Fruit fly (Drosophila melanogaster) whole organism, embryonic: ENCODE measurements around the gene Ae2.

Experiments
- CG4328 ChIP-seq: fragments of 200-800 bp; sonication (Bioruptor generic); optimal IDR thresholded peaks from 3 replicates; lab custom pipeline; 2017; ENCODE audit warnings: missing biosample characterization, missing genetic modification reagents, missing genetic modification characterization
- CG4404 ChIP-seq: fragments of 200-800 bp; sonication (Bioruptor generic); IDR thresholded peaks from 2 replicates; pipeline ENCODE4 v1.3.6; 2022; ENCODE audit warnings: missing biosample characterization, missing genetic modification characterization
- CG8924 ChIP-seq: fragments of 200-800 bp; optimal IDR thresholded peaks from 3 replicates; lab custom pipeline; 2019; ENCODE audit warnings: missing biosample characterization, mild to moderate bottlenecking, missing genetic modification characterization, moderate library complexity
- Hr51 ChIP-seq, 2 experiments: fragments of 200-800 bp; sonication (Bioruptor generic); optimal IDR thresholded peaks; 2 replicates in 1 of 2; 3 replicates in 1 of 2; lab custom pipeline; 2016 to 2018; ENCODE audit warnings: missing biosample characterization in 2 of 2, missing genetic modification characterization in 2 of 2, mild to moderate bottlenecking in 1 of 2, moderate library complexity in 1 of 2
- Poxn ChIP-seq: fragments of 200-800 bp; sonication (Bioruptor generic); IDR thresholded peaks from 2 replicates; pipeline ENCODE4 v1.3.6; 2022; ENCODE audit warnings: missing biosample characterization, missing genetic modification characterization
- dmrt99B ChIP-seq: fragments of 200-800 bp; sonication (Bioruptor generic); optimal IDR thresholded peaks from 2 replicates; lab custom pipeline; 2018; ENCODE audit warnings: missing biosample characterization, mild to moderate bottlenecking, missing genetic modification characterization, moderate library complexity
- fu2 ChIP-seq: fragments of 200-800 bp; sonication (Bioruptor generic); optimal IDR thresholded peaks from 2 replicates; lab custom pipeline; 2016; ENCODE audit warnings: missing biosample characterization, missing genetic modification characterization
- mld ChIP-seq: fragments of 200-800 bp; sonication (Bioruptor generic); IDR thresholded peaks from 3 replicates; pipeline ENCODE4 v1.3.6; 2022; ENCODE audit warnings: missing biosample characterization, missing genetic modification characterization; ENCODE audit not compliant: partially characterized antibody

dm6 chr3L:9751625-9752024 is 11.7 kb upstream of the Ae2 start:
- TF ChIP-seq mld (no peak), fu2 (no peak), Poxn (no peak), CG4328 (GFP tag; lab: Kevin White, UChicago) (no peak), CG8924 (tag; lab: Kevin White, UChicago) (no peak), CG4404 (GFP tag; lab: Robert Waterston, UW) (no peak), dmrt99B (tag; lab: Kevin White, UChicago) (no peak), Hr51 (GFP tag; optimal IDR thresholded peaks at IDR 0.05; lab: Kevin White, UChicago) (no peak)
